Fruit fly (Drosophila melanogaster): Measurements from ENCODE around the gene Atg18a.

The Atg18a gene

DNA sequence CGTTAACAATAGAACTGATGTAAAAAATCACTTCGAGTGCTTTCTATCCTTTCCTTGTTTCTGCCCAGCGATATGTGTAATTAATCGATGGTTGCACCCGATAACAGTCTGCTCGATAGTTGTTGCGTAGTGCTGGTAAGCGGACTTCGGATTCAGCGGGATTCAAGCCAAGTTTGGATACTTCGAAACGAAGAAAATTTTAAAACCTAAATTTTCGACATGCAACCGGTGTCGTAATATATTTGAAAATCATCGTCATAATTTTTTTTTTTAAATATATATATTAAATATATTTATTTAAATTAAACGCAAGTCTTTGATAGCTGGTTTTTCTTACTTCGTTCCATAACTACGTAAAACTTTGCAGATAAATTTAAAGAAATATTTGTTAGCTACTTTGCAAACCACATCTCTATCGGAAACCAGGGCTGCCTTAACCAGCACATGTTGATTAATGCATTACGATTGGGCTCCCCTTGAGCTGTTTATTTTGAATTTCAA, 11.2 kb downstream of the Atg18a start, which contains the start of the genes UbcE2M and Dhps (continued):
- TF ChIP-seq danr (GFP tag; IDR thresholded peaks at IDR 0.05), result no peak
- TF ChIP-seq CG17328 (GFP tag; IDR thresholded peaks at IDR 0.05), result no peak
- TF ChIP-seq CG5180 (GFP tag; optimal IDR thresholded peaks at IDR 0.05), result no peak
- peak; percentile 71 for TF ChIP-seq B-H2 (GFP tag; optimal IDR thresholded peaks at IDR 0.05)
- peak; percentile 78 for TF ChIP-seq CG4328 (GFP tag; optimal IDR thresholded peaks at IDR 0.05)
- TF ChIP-seq Fer1 (GFP tag; optimal IDR thresholded peaks at IDR 0.05), result peak; percentile 78
- peak; percentile 57 for TF ChIP-seq croc (GFP tag; conservative IDR thresholded peaks at IDR 0.05)
- TF ChIP-seq CG14014 (GFP tag; IDR thresholded peaks at IDR 0.05), result peak; percentile 48; the same call in 1 of the 2 replicates
- no peak for TF ChIP-seq cas (GFP tag; IDR thresholded peaks at IDR 0.05)
- no peak for TF ChIP-seq CrebB (tag; optimal IDR thresholded peaks at IDR 0.05)
- no peak for TF ChIP-seq pros (GFP tag; optimal IDR thresholded peaks at IDR 0.05)
- TF ChIP-seq CG9437 (GFP tag; optimal IDR thresholded peaks at IDR 0.05), result peak; percentile 88
- TF ChIP-seq CG6654 (GFP tag; optimal IDR thresholded peaks at IDR 0.05), result peak; percentile 3
- TF ChIP-seq Eip74EF (GFP tag; optimal IDR thresholded peaks at IDR 0.05), result no peak
- peak; percentile 85 for TF ChIP-seq ind (GFP tag; optimal IDR thresholded peaks at IDR 0.05)
- TF ChIP-seq ttk (GFP tag; IDR thresholded peaks at IDR 0.05), result peak; percentile 12; the same call in 1 of the 2 replicates
- TF ChIP-seq CG10274 (GFP tag; optimal IDR thresholded peaks at IDR 0.05), result peak; percentile 8
- no peak for TF ChIP-seq repo (GFP tag; optimal IDR thresholded peaks at IDR 0.05)
- no peak for TF ChIP-seq bigmax (GFP tag; optimal IDR thresholded peaks at IDR 0.05)
- peak; percentile 62 for TF ChIP-seq Xrp1 (GFP tag; IDR thresholded peaks at IDR 0.05)
- peak; percentile 61 for TF ChIP-seq CG6689 (GFP tag; IDR thresholded peaks at IDR 0.05)
- no peak for TF ChIP-seq br (optimal IDR thresholded peaks at IDR 0.05)
- TF ChIP-seq CG5953 (GFP tag; IDR thresholded peaks at IDR 0.05), result no peak
- TF ChIP-seq esg (GFP tag; conservative IDR thresholded peaks at IDR 0.05), result peak; percentile 66
- TF ChIP-seq onecut (GFP tag; IDR thresholded peaks at IDR 0.05), result peak; percentile 19; the same call in 1 of the 2 replicates
- peak; percentile 68 for TF ChIP-seq fd3F (GFP tag; optimal IDR thresholded peaks at IDR 0.05)
- TF ChIP-seq Dll (GFP tag; IDR thresholded peaks at IDR 0.05; ENCODE audit: partially characterized antibody), result peak; percentile 75
- TF ChIP-seq Vsx1 (GFP tag; optimal IDR thresholded peaks at IDR 0.05), result no peak
- no peak for TF ChIP-seq CG4707 (GFP tag; optimal IDR thresholded peaks at IDR 0.05)
- TF ChIP-seq CG10979 (tag; optimal IDR thresholded peaks at IDR 0.05), result peak; percentile 60
- peak; percentile 66 for TF ChIP-seq CG8388 (GFP tag; optimal IDR thresholded peaks at IDR 0.05)
- peak; percentile 85 for TF ChIP-seq CG9215 (GFP tag; IDR thresholded peaks at IDR 0.05)
- no peak for TF ChIP-seq gt (GFP tag; IDR thresholded peaks at IDR 0.05)
- peak; percentile 76 for TF ChIP-seq Fer3 (tag; optimal IDR thresholded peaks at IDR 0.05)
- no peak for TF ChIP-seq bab2 (GFP tag; optimal IDR thresholded peaks at IDR 0.05)
- TF ChIP-seq CG1647 (GFP tag; optimal IDR thresholded peaks at IDR 0.05), result peak; percentile 9
- no peak for TF ChIP-seq luna (GFP tag; optimal IDR thresholded peaks at IDR 0.05)
- TF ChIP-seq NFAT (GFP tag; IDR thresholded peaks at IDR 0.05), result peak; percentile 62
- TF ChIP-seq hth (optimal IDR thresholded peaks at IDR 0.05), result no peak
- TF ChIP-seq wdn (GFP tag; IDR thresholded peaks at IDR 0.05), result peak; percentile 40; the same call in 1 of the 2 replicates
- peak; percentile 59 for TF ChIP-seq CG6765 (GFP tag; optimal IDR thresholded peaks at IDR 0.05)
- TF ChIP-seq CG6175 (GFP tag; IDR thresholded peaks at IDR 0.05), result peak; percentile 75; the same call in 1 of the 3 replicates
- TF ChIP-seq dan (GFP tag; IDR thresholded peaks at IDR 0.05), result no peak
- no peak for TF ChIP-seq Bteb2 (GFP tag; optimal IDR thresholded peaks at IDR 0.05)
- peak; percentile 87 for TF ChIP-seq Rfx (GFP tag; IDR thresholded peaks at IDR 0.05)
- TF ChIP-seq Doc2 (GFP tag; IDR thresholded peaks at IDR 0.05), result no peak
- TF ChIP-seq CoRest (tag; optimal IDR thresholded peaks at IDR 0.05), result peak; percentile 92
- no peak for TF ChIP-seq da (GFP tag; optimal IDR thresholded peaks at IDR 0.05)
- peak; percentile 3 for TF ChIP-seq CG1529 (GFP tag; optimal IDR thresholded peaks at IDR 0.05)
- TF ChIP-seq gsb-n (tag; optimal IDR thresholded peaks at IDR 0.05), result no peak
- TF ChIP-seq CG12104 (GFP tag; optimal IDR thresholded peaks at IDR 0.05), result peak; percentile 43
- no peak for TF ChIP-seq Taf1 (GFP tag; IDR thresholded peaks at IDR 0.05)

Measured in whole organism, embryonic.